Worm (Caenorhabditis elegans): ENCODE data around the gene grd-5.
"Not testable (repeated sequence)": the region's sequence is repeated elsewhere in the genome, so short reads cannot be mapped to it uniquely, and the experiment has no call there.

grd-5 gene

ce11 chrV:8618738-8619137 is at the start of gene grd-5:
grd-5 (plus strand) TSS chrV:8619032.
- no peak for TF ChIP-seq elt-2 (tag; optimal IDR thresholded peaks at IDR 0.05)
- TF ChIP-seq madf-2 (tag; optimal IDR thresholded peaks at IDR 0.05) = no peak
- TF ChIP-seq K02D7.2 (tag; optimal IDR thresholded peaks at IDR 0.05) = no peak
- no peak for TF ChIP-seq ttx-3 (tag; optimal IDR thresholded peaks at IDR 0.05)

- no peak for TF ChIP-seq unc-42 (tag; optimal IDR thresholded peaks at IDR 0.05)
- no peak for TF ChIP-seq sdc-2 (tag; optimal IDR thresholded peaks at IDR 0.05)
These were observed 49.7 kb upstream of the grd-5 start for ce11 chrV:8569172-8569571.

ce11 chrV:8569841-8570361 is 48.9 kb upstream of the grd-5 start, which contains the start of the genes F25G6.9 and symk-1:
F25G6.9 (minus strand) TSS chrV:8570000.
symk-1 (plus strand) TSS chrV:8570311.
- TF ChIP-seq C08G9.2 (tag; optimal IDR thresholded peaks at IDR 0.05) (no peak), sdc-2 (tag; optimal IDR thresholded peaks at IDR 0.05) (no peak), odd-2 (tag; optimal IDR thresholded peaks at IDR 0.05) (no peak), ceh-14 (tag; optimal IDR thresholded peaks at IDR 0.05) (peak; percentile 12), pha-2 (tag; optimal IDR thresholded peaks at IDR 0.05) (no peak), C38D4.7 (GFP tag; optimal IDR thresholded peaks at IDR 0.05) (no peak), zip-5 (tag; optimal IDR thresholded peaks at IDR 0.05) (no peak), ztf-16 (tag; optimal IDR thresholded peaks at IDR 0.05) (no peak), fax-1 (tag; optimal IDR thresholded peaks at IDR 0.05) (no peak), ceh-22 (tag; optimal IDR thresholded peaks at IDR 0.05) (no peak), nfya-1 (tag; optimal IDR thresholded peaks at IDR 0.05) (peak; percentile 40), ceh-2 (tag; optimal IDR thresholded peaks at IDR 0.05) (no peak), Y22D7AL.16 (tag; optimal IDR thresholded peaks at IDR 0.05) (no peak), K09A11.1 (tag; optimal IDR thresholded peaks at IDR 0.05; ENCODE audit: insufficient read depth) (no peak), syd-9 (tag; optimal IDR thresholded peaks at IDR 0.05) (no peak), hlh-30 (tag; optimal IDR thresholded peaks at IDR 0.05; ENCODE audit: insufficient read depth) (no peak), sox-2 (GFP tag; IDR thresholded peaks at IDR 0.05) (no peak)

- TF ChIP-seq ceh-24, ztf-16, unc-42 (tag; optimal IDR thresholded peaks at IDR 0.05): not testable (repeated sequence)
These were observed 44.1 kb upstream of the grd-5 start, which contains the start of gene F25G6.1 for ce11 chrV:8574762-8575161. F25G6.1 (plus strand) TSS chrV:8575062.

ce11 chrV:8580961-8581360 is 37.9 kb upstream of the grd-5 start, which contains the start of gene C10B5.1:
C10B5.1 (plus strand) TSS chrV:8581261.
- TF ChIP-seq ceh-22 (tag; optimal IDR thresholded peaks at IDR 0.05) = no peak
- TF ChIP-seq ttx-3 (tag; optimal IDR thresholded peaks at IDR 0.05) = no peak
- no peak for TF ChIP-seq hlh-30 (tag; optimal IDR thresholded peaks at IDR 0.05; ENCODE audit: insufficient read depth)
- TF ChIP-seq zip-5 (tag; optimal IDR thresholded peaks at IDR 0.05) = no peak
- TF ChIP-seq lin-11 (tag; optimal IDR thresholded peaks at IDR 0.05) = no peak
- TF ChIP-seq sdc-2 (tag; optimal IDR thresholded peaks at IDR 0.05) = no peak

- TF ChIP-seq ttx-3 (tag; optimal IDR thresholded peaks at IDR 0.05) (no peak), ama-1 (optimal IDR thresholded peaks at IDR 0.05) (no peak), hlh-30 (tag; optimal IDR thresholded peaks at IDR 0.05; ENCODE audit: insufficient read depth) (no peak), che-1 (tag; optimal IDR thresholded peaks at IDR 0.05) (no peak), fax-1 (tag; optimal IDR thresholded peaks at IDR 0.05) (no peak), Y22D7AL.16 (tag; optimal IDR thresholded peaks at IDR 0.05) (no peak), mec-3 (tag; optimal IDR thresholded peaks at IDR 0.05; ENCODE audit: borderline replicate concordance) (no peak), C38D4.7 (GFP tag; optimal IDR thresholded peaks at IDR 0.05) (no peak), ceh-31 (tag; optimal IDR thresholded peaks at IDR 0.05) (no peak), T23F11.4 (GFP tag; optimal IDR thresholded peaks at IDR 0.05) (no peak), ceh-45 (GFP tag; IDR thresholded peaks at IDR 0.05) (no peak), tbx-2 (tag; optimal IDR thresholded peaks at IDR 0.05) (no peak), npax-4 (tag; optimal IDR thresholded peaks at IDR 0.05) (no peak)
These were observed 32.4 kb upstream of the grd-5 start for ce11 chrV:8586472-8586871.
